Fruit fly (Drosophila melanogaster) whole organism: ENCODE measurements around the gene CG10589.

Experiments used
- CG8478 ChIP-seq: fragments of >200 bp; optimal IDR thresholded peaks from 2 replicates; lab custom pipeline; 2018; ENCODE audit warnings: inconsistent platforms
- Dll ChIP-seq: fragments of >200 bp; optimal IDR thresholded peaks from 2 replicates; lab custom pipeline; 2017
- EcR ChIP-seq, 2 experiments: fragments of >200 bp; optimal IDR thresholded peaks; 2 replicates each; lab custom pipeline; 2017; ENCODE audit warnings: missing biosample characterization in 2 of 2, missing genetic modification characterization in 2 of 2, missing genetic modification reagents in 2 of 2
- psq ChIP-seq: fragments of >200 bp; optimal IDR thresholded peaks from 2 replicates; lab custom pipeline; 2017
- usp ChIP-seq: fragments of >200 bp; optimal IDR thresholded peaks from 2 replicates; lab custom pipeline; 2017; ENCODE audit warnings: missing biosample characterization, missing genetic modification characterization, mixed read lengths

DNA sequence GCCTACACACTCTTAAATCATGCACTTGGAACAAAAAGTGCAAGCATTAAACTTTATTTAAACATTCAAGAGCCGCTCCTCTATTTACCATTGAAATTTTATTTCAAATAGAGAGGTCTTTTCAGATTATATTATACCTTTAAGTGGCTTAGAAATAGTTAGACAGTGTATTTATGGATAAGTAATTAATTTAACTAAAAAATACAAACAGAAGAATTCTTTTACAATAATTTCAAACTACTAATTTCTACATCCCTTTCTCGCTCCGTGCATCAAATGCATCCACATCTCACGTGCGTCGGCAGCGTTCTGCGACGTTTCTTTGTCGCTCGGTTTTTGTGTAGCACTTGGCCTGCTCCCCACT lies 22.5 kb downstream of the CG10589 start:
- TF ChIP-seq CG8478 (lab: Kevin White, UChicago) = no peak
- no peak for TF ChIP-seq Dll (lab: Kevin White, UChicago)
- no peak for TF ChIP-seq psq (lab: Kevin White, UChicago)
- TF ChIP-seq usp (GFP tag; lab: Kevin White, UChicago) = no peak
- TF ChIP-seq EcR (GFP tag; optimal IDR thresholded peaks at IDR 0.05; lab: Kevin White, UChicago) = no peak
